Worm (Caenorhabditis elegans) whole organism, late embryonic: Measurements from ENCODE around the gene cdk-11.1.

Source experiments
- C38D4.7 ChIP-seq: fragments of 200-800 bp; sonication (Bioruptor generic); optimal IDR thresholded peaks from 2 replicates; lab custom pipeline; 2018; ENCODE audit warnings: mild to moderate bottlenecking, missing genetic modification characterization, moderate library complexity, missing compliant biosample characterization
- F13H6.1 ChIP-seq: sonication (generic microtip); optimal IDR thresholded peaks from 2 replicates; lab custom pipeline; 2016; ENCODE audit warnings: missing genetic modification characterization, missing compliant biosample characterization
- K02D7.2 ChIP-seq: sonication (generic microtip); optimal IDR thresholded peaks from 2 replicates; lab custom pipeline; 2017; ENCODE audit warnings: mild to moderate bottlenecking, missing genetic modification characterization, missing compliant biosample characterization
- K09A11.1 ChIP-seq: sonication (generic microtip); optimal IDR thresholded peaks from 2 replicates; lab custom pipeline; 2017; ENCODE audit warnings: antibody characterized with exemption, mild to moderate bottlenecking, missing genetic modification characterization, missing compliant biosample characterization; ENCODE audit not compliant: insufficient read depth
- ceh-22 ChIP-seq: sonication (generic microtip); optimal IDR thresholded peaks from 2 replicates; lab custom pipeline; 2017; ENCODE audit warnings: missing biosample characterization, missing genetic modification characterization
- ceh-24 ChIP-seq: sonication (generic microtip); optimal IDR thresholded peaks from 2 replicates; lab custom pipeline; 2016; ENCODE audit warnings: mild to moderate bottlenecking, missing genetic modification characterization, missing compliant biosample characterization
- ceh-30 ChIP-seq: fragments of 150-350 bp; optimal IDR thresholded peaks from 2 replicates; lab custom pipeline; 2014; ENCODE audit warnings: missing biosample characterization, missing genetic modification characterization
- ceh-9 ChIP-seq: sonication (generic microtip); optimal IDR thresholded peaks from 2 replicates; lab custom pipeline; 2016; ENCODE audit warnings: mild to moderate bottlenecking, missing genetic modification characterization, inconsistent platforms, missing compliant biosample characterization
- che-1 ChIP-seq: sonication (generic microtip); optimal IDR thresholded peaks from 2 replicates; lab custom pipeline; 2016; ENCODE audit warnings: mild to moderate bottlenecking, missing genetic modification characterization, missing compliant biosample characterization
- dmd-4 ChIP-seq: sonication (generic microtip); optimal IDR thresholded peaks from 2 replicates; lab custom pipeline; 2016; ENCODE audit warnings: borderline replicate concordance, missing genetic modification characterization, missing compliant biosample characterization
- elt-2 ChIP-seq: sonication (generic microtip); optimal IDR thresholded peaks from 2 replicates; lab custom pipeline; 2016; ENCODE audit warnings: missing genetic modification reagents, missing genetic modification characterization, missing compliant biosample characterization
- fkh-10 ChIP-seq: fragments of 150-350 bp; optimal IDR thresholded peaks from 2 replicates; lab custom pipeline; 2014; ENCODE audit warnings: missing biosample characterization, missing genetic modification reagents, missing genetic modification characterization
- fkh-6 ChIP-seq: sonication (generic microtip); optimal IDR thresholded peaks from 2 replicates; lab custom pipeline; 2016; ENCODE audit warnings: missing genetic modification characterization, missing compliant biosample characterization
- gmeb-2 ChIP-seq: sonication (generic microtip); optimal IDR thresholded peaks from 2 replicates; lab custom pipeline; 2016; ENCODE audit warnings: missing genetic modification characterization, inconsistent platforms, missing compliant biosample characterization
- hlh-30 ChIP-seq: sonication (generic microtip); optimal IDR thresholded peaks from 2 replicates; lab custom pipeline; 2017; ENCODE audit warnings: antibody characterized with exemption, missing genetic modification characterization, missing compliant biosample characterization; ENCODE audit not compliant: insufficient read depth
- hlh-6 ChIP-seq: sonication (generic microtip); optimal IDR thresholded peaks from 2 replicates; lab custom pipeline; 2016; ENCODE audit warnings: missing genotype, missing genetic modification characterization, missing compliant biosample characterization
- mec-3 ChIP-seq: sonication (generic microtip); optimal IDR thresholded peaks from 2 replicates; lab custom pipeline; 2016; ENCODE audit warnings: borderline replicate concordance, missing genetic modification characterization, missing compliant biosample characterization
- nhr-232 ChIP-seq: sonication (generic microtip); optimal IDR thresholded peaks from 2 replicates; lab custom pipeline; 2016; ENCODE audit warnings: missing genetic modification characterization, missing compliant biosample characterization
- npax-4 ChIP-seq: sonication (generic microtip); optimal IDR thresholded peaks from 2 replicates; lab custom pipeline; 2016; ENCODE audit warnings: missing genetic modification characterization, missing compliant biosample characterization
- pha-2 ChIP-seq: sonication (generic microtip); optimal IDR thresholded peaks from 2 replicates; lab custom pipeline; 2017; ENCODE audit warnings: mild to moderate bottlenecking, missing genetic modification characterization, missing compliant biosample characterization
- pqm-1 ChIP-seq: sonication (generic microtip); optimal IDR thresholded peaks from 2 replicates; lab custom pipeline; 2016; ENCODE audit warnings: missing genetic modification characterization, missing compliant biosample characterization
- pros-1 ChIP-seq: fragments of 150-350 bp; optimal IDR thresholded peaks from 2 replicates; lab custom pipeline; 2014; ENCODE audit warnings: missing biosample characterization, missing genetic modification reagents, missing genetic modification characterization
- ref-2 ChIP-seq: sonication (generic microtip); optimal IDR thresholded peaks from 2 replicates; lab custom pipeline; 2016; ENCODE audit warnings: missing genetic modification characterization, missing compliant biosample characterization
- rnt-1 ChIP-seq: sonication (generic microtip); optimal IDR thresholded peaks from 2 replicates; lab custom pipeline; 2016; ENCODE audit warnings: missing genetic modification characterization, missing compliant biosample characterization
- sdc-2 ChIP-seq: sonication (generic microtip); optimal IDR thresholded peaks from 2 replicates; lab custom pipeline; 2016; ENCODE audit warnings: missing genotype, missing genetic modification characterization, missing compliant biosample characterization
- ttx-3 ChIP-seq: sonication (generic microtip); optimal IDR thresholded peaks from 2 replicates; lab custom pipeline; 2016; ENCODE audit warnings: missing genetic modification reagents, missing genetic modification characterization, missing compliant biosample characterization
- unc-86 ChIP-seq: sonication (generic microtip); optimal IDR thresholded peaks from 2 replicates; lab custom pipeline; 2016; ENCODE audit warnings: missing genetic modification characterization, missing compliant biosample characterization
- zip-5 ChIP-seq: sonication (generic microtip); optimal IDR thresholded peaks from 2 replicates; lab custom pipeline; 2016; ENCODE audit warnings: missing genetic modification characterization, missing compliant biosample characterization

cdk-11.1 gene

ce11 chrII:7693929-7694328 is 5.1 kb upstream of the cdk-11.1 start, which contains the start of gene nhx-2:
TSS of gene nhx-2 (minus strand) at chrII:7693957.
- TF ChIP-seq sdc-2 (tag; lab: Kevin White, UChicago) (no peak), elt-2 (tag; lab: Kevin White, UChicago) (peak; percentile 64)

- no peak for TF ChIP-seq hlh-6 (tag; lab: Kevin White, UChicago)
- peak; percentile 1 for TF ChIP-seq elt-2 (tag; lab: Kevin White, UChicago)
- TF ChIP-seq rnt-1 (tag; lab: Kevin White, UChicago): no peak
- no peak for TF ChIP-seq pros-1
These were observed 4.3 kb upstream of the cdk-11.1 start for ce11 chrII:7694745-7695144.

- TF ChIP-seq elt-2 (tag; lab: Kevin White, UChicago) (peak; percentile 70), mec-3 (tag; lab: Kevin White, UChicago) (no peak)
These were observed 3.4 kb upstream of the cdk-11.1 start for ce11 chrII:7695636-7696035.

DNA sequence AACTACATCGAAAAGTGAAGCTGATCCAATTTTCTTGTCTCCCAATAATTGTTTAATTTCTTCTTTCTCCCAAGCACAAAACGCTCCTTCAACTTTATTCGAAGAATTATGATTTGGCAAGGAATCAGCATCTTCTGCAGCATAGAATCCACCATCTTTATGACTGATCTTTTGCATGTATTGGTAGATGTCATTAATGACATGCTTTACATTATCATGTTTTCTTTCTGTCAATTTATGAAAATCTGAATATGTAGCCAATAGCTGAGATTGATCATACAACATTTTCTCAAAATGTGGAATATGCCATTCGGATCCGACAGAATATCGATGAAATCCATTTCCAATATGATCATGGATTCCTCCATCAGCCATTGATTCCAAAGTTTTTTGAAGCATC is 1.9 kb upstream of the cdk-11.1 start:
- TF ChIP-seq zip-5 (tag; lab: Kevin White, UChicago): no peak
- TF ChIP-seq ceh-24: no peak
- TF ChIP-seq hlh-6 (tag; lab: Kevin White, UChicago): no peak
- no peak for TF ChIP-seq dmd-4 (tag; lab: Kevin White, UChicago)
- TF ChIP-seq unc-86 (tag; lab: Kevin White, UChicago): no peak
- TF ChIP-seq pqm-1 (tag; lab: Kevin White, UChicago): no peak
- no peak for TF ChIP-seq che-1 (tag; lab: Kevin White, UChicago)

DNA sequence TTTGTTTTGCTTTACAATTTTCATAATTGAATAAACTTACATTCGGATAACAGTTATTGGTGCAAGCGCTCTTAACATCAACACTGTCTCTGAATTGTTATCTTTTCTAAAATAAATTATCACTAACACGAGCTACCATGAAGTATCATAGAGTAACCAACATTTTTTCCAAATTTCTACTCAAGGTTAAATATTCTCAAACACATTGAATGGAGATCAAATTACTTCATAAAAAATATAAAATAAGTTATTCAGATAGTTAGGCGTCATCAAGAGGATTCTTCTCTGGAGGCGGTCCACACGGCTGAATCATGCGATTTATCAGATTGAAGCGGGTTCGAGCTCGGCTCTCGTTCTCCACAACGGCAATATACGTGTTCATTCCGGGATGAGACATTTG is 629 bp upstream of the cdk-11.1 start, which contains the start of gene B0495.5:
TSS of gene B0495.5 (minus strand) at position 101 of the 400 bp plus-strand sequence.
- no peak for TF ChIP-seq K02D7.2 (tag; lab: Kevin White, UChicago)
- TF ChIP-seq npax-4 (tag; lab: Kevin White, UChicago): no peak
- TF ChIP-seq gmeb-2: no peak
- no peak for TF ChIP-seq nhr-232
- TF ChIP-seq ref-2 (tag; lab: Kevin White, UChicago): no peak
- no peak for TF ChIP-seq fkh-10 (GFP tag; lab: Kevin White, UChicago)
- no peak for TF ChIP-seq C38D4.7
- no peak for TF ChIP-seq hlh-6 (tag; lab: Kevin White, UChicago)
- no peak for TF ChIP-seq pqm-1 (tag; lab: Kevin White, UChicago)
- no peak for TF ChIP-seq rnt-1 (tag; lab: Kevin White, UChicago)
- TF ChIP-seq pha-2: no peak
- TF ChIP-seq F13H6.1: no peak

DNA sequence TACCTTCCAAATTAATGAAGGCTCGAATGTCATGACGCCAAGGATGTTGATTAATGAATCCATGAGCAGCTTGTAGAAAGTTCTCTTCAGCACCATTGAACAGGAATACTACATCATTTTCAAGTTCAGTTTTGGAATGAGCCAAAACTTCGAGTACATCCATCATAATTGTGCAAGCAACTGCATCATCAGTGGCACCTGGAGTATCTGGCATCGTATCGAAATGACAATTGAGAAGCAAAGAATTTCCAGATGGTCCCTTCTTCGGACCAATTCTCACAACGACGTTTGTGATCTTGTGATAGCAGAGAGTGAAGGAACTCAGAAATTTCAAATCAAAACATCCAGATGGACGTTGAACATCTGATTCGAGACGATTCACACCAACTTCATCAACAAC is 5.4 kb downstream of the cdk-11.1 start:
- TF ChIP-seq ref-2 (tag; lab: Kevin White, UChicago): no peak
- no peak for TF ChIP-seq che-1 (tag; lab: Kevin White, UChicago)
- TF ChIP-seq fkh-6 (tag; lab: Kevin White, UChicago): no peak
- TF ChIP-seq ttx-3 (tag; lab: Kevin White, UChicago): no peak

DNA sequence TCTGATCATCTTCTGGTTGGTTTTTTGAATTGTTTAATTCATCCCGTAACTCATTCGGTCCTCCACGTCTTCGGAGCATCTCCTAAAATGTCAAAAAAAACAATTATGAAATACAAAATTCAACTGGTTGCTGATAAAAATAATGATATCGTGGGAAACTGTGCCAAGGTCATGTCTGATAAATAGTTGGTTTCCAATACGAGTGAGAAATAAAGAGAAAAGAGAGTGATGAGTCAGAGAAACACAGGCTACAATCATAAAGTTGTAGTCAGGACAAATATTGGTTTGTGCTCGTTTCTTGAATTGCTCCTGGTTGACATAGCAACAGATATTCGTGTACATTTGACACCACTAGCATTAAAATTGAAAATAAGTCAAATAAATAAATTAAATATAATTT is 6.1 kb downstream of the cdk-11.1 start, which contains the start of gene B0495.7:
TSS of gene B0495.7 (minus strand) at position 82 of the 400 bp plus-strand sequence.
- TF ChIP-seq ceh-30 (tag; lab: Kevin White, UChicago): no peak
- TF ChIP-seq elt-2 (tag; lab: Kevin White, UChicago): peak; percentile 77
- no peak for TF ChIP-seq ceh-22 (tag; lab: Kevin White, UChicago)
- no peak for TF ChIP-seq hlh-30 (tag; lab: Kevin White, UChicago)
- no peak for TF ChIP-seq K09A11.1 (tag; lab: Kevin White, UChicago)
- no peak for TF ChIP-seq ceh-9 (tag; lab: Kevin White, UChicago)
